Fruit fly (Drosophila melanogaster) whole organism, embryonic: ENCODE data around the gene Alg11.

Experiments
- Adf1 ChIP-seq: fragments of 200-800 bp; sonication (Bioruptor generic); IDR thresholded peaks from 2 replicates; pipeline ENCODE4 v1.3.6; 2022; ENCODE audit warnings: missing biosample characterization, missing genetic modification characterization
- CG10366 ChIP-seq: fragments of 200-800 bp; sonication (Bioruptor generic); IDR thresholded peaks from 2 replicates; pipeline ENCODE4 v1.3.6; 2022; ENCODE audit warnings: missing biosample characterization, missing genetic modification characterization
- CG10979 ChIP-seq: fragments of 200-800 bp; sonication (Bioruptor generic); optimal IDR thresholded peaks from 2 replicates; lab custom pipeline; 2018; ENCODE audit warnings: missing biosample characterization, mild to moderate bottlenecking, missing genetic modification characterization, moderate library complexity
- CG11695 ChIP-seq: fragments of 200-800 bp; sonication (Bioruptor generic); IDR thresholded peaks from 3 replicates; pipeline ENCODE4 v1.3.6; 2022; ENCODE audit warnings: missing biosample characterization, missing genetic modification characterization
- CG12942 ChIP-seq: fragments of 200-800 bp; sonication (Bioruptor generic); optimal IDR thresholded peaks from 3 replicates; lab custom pipeline; 2016; ENCODE audit warnings: missing biosample characterization, missing genetic modification characterization
- CG2712 ChIP-seq: fragments of 200-800 bp; optimal IDR thresholded peaks from 3 replicates; lab custom pipeline; 2019; ENCODE audit warnings: missing biosample characterization, mild to moderate bottlenecking, missing genetic modification characterization, moderate library complexity
- CG33213 ChIP-seq: fragments of 200-800 bp; sonication (Bioruptor generic); optimal IDR thresholded peaks from 3 replicates; lab custom pipeline; 2016; ENCODE audit warnings: missing biosample characterization, missing genetic modification characterization
- CG3407 ChIP-seq: fragments of 200-800 bp; sonication (Bioruptor generic); optimal IDR thresholded peaks from 2 replicates; lab custom pipeline; 2018; ENCODE audit warnings: missing biosample characterization, mild to moderate bottlenecking, missing genetic modification characterization
- CG34376 ChIP-seq: fragments of 200-800 bp; sonication (Bioruptor generic); optimal IDR thresholded peaks from 2 replicates; lab custom pipeline; 2018; ENCODE audit warnings: missing biosample characterization, mild to moderate bottlenecking, missing genetic modification characterization
- CG43689 ChIP-seq: fragments of 200-800 bp; sonication (Bioruptor generic); IDR thresholded peaks from 2 replicates; pipeline ENCODE4 v1.3.6; 2022; ENCODE audit warnings: missing biosample characterization, missing genetic modification characterization
- CG6683 ChIP-seq: fragments of 200-800 bp; sonication (Bioruptor generic); optimal IDR thresholded peaks from 2 replicates; lab custom pipeline; 2017; ENCODE audit warnings: missing biosample characterization, mild to moderate bottlenecking, missing genetic modification characterization, missing genetic modification reagents
- CG7745 ChIP-seq: fragments of 200-800 bp; sonication (Bioruptor generic); optimal IDR thresholded peaks from 2 replicates; lab custom pipeline; 2018; ENCODE audit warnings: missing biosample characterization, mild to moderate bottlenecking, missing genetic modification characterization, moderate library complexity
- CG7963 ChIP-seq: fragments of 200-800 bp; sonication (Bioruptor generic); IDR thresholded peaks from 3 replicates; pipeline ENCODE4 v1.3.6; 2022; ENCODE audit warnings: missing biosample characterization, missing genetic modification characterization; ENCODE audit not compliant: partially characterized antibody
- CG8281 ChIP-seq: fragments of 200-800 bp; sonication (Bioruptor generic); optimal IDR thresholded peaks from 2 replicates; lab custom pipeline; 2018; ENCODE audit warnings: missing biosample characterization, mild to moderate bottlenecking, missing genetic modification characterization, moderate library complexity
- CG8290 ChIP-seq, 3 experiments: fragments of 200-800 bp; sonication (Bioruptor generic); optimal IDR thresholded peaks; 2 replicates each; lab custom pipeline; 2016 to 2019; ENCODE audit warnings: missing biosample characterization in 3 of 3, missing genetic modification characterization in 3 of 3, mild to moderate bottlenecking in 2 of 3, moderate library complexity in 1 of 3
- CG9797 ChIP-seq: fragments of 200-800 bp; sonication (Bioruptor generic); optimal IDR thresholded peaks from 3 replicates; lab custom pipeline; 2018; ENCODE audit warnings: missing biosample characterization, mild to moderate bottlenecking, missing genetic modification characterization
- CHES-1-like ChIP-seq: fragments of 200-800 bp; sonication (Bioruptor generic); optimal IDR thresholded peaks from 2 replicates; lab custom pipeline; 2016; ENCODE audit warnings: missing biosample characterization, missing genetic modification characterization
- CTCF ChIP-seq: fragments of 200-800 bp; sonication (Bioruptor generic); optimal IDR thresholded peaks from 2 replicates; lab custom pipeline; 2017; ENCODE audit warnings: missing biosample characterization, mild to moderate bottlenecking, missing genetic modification characterization, moderate library complexity
- D ChIP-seq, 2 experiments: fragments of 200-800 bp in 1 of 2; fragments of >200 bp in 1 of 2; sonication (Bioruptor generic) in 1 of 2; optimal IDR thresholded peaks; 2 replicates in 1 of 2; 3 replicates in 1 of 2; lab custom pipeline; 2017; ENCODE audit warnings: mild to moderate bottlenecking in 1 of 2, missing biosample characterization in 1 of 2, missing genetic modification characterization in 1 of 2, missing genetic modification reagents in 1 of 2
- Dll ChIP-seq: fragments of 200-800 bp; sonication (Bioruptor generic); IDR thresholded peaks from 4 replicates; pipeline ENCODE4 v1.3.6; 2022; ENCODE audit warnings: missing biosample characterization, missing genetic modification characterization; ENCODE audit not compliant: partially characterized antibody
- Ets65A ChIP-seq: fragments of 200-800 bp; sonication (Bioruptor generic); peaks from one replicate; lab custom pipeline; 2016; ENCODE audit warnings: missing biosample characterization, missing genetic modification characterization
- Jarid2 ChIP-seq: fragments of 200-800 bp; sonication (Bioruptor generic); optimal IDR thresholded peaks from 3 replicates; lab custom pipeline; 2017; ENCODE audit warnings: mild to moderate bottlenecking, missing biosample characterization, missing genetic modification reagents, missing genetic modification characterization
- Kr ChIP-seq: fragments of 200-800 bp; sonication (Bioruptor generic); optimal IDR thresholded peaks from 2 replicates; lab custom pipeline; 2017; ENCODE audit warnings: missing biosample characterization, mild to moderate bottlenecking, missing genetic modification characterization
- Mad ChIP-seq: fragments of 200-800 bp; sonication (Bioruptor generic); optimal IDR thresholded peaks from 2 replicates; lab custom pipeline; 2016; ENCODE audit warnings: missing biosample characterization, missing genetic modification characterization
- NfI ChIP-seq: fragments of 200-800 bp; sonication (Bioruptor generic); optimal IDR thresholded peaks from 3 replicates; lab custom pipeline; 2018; ENCODE audit warnings: missing biosample characterization, mild to moderate bottlenecking, missing genetic modification characterization, moderate library complexity
- Sox102F ChIP-seq: fragments of 200-800 bp; sonication (Bioruptor generic); optimal IDR thresholded peaks from 2 replicates; lab custom pipeline; 2018; ENCODE audit warnings: missing biosample characterization, mild to moderate bottlenecking, missing genetic modification characterization, moderate library complexity
- Ssrp ChIP-seq: fragments of 200-800 bp; sonication (Bioruptor generic); optimal IDR thresholded peaks from 2 replicates; lab custom pipeline; 2018; ENCODE audit warnings: missing biosample characterization, mild to moderate bottlenecking, missing genetic modification characterization, moderate library complexity
- Tbp ChIP-seq: fragments of >200 bp; optimal IDR thresholded peaks from 2 replicates; lab custom pipeline; 2018; ENCODE audit warnings: missing biosample characterization, missing genetic modification characterization
- al ChIP-seq: fragments of 200-800 bp; sonication (Bioruptor generic); IDR thresholded peaks from 2 replicates; pipeline ENCODE4 v1.3.6; 2022; ENCODE audit warnings: missing biosample characterization, missing genetic modification characterization
- ara ChIP-seq: fragments of 200-800 bp; sonication (Bioruptor generic); IDR thresholded peaks from 2 replicates; pipeline ENCODE4 v1.3.6; 2022; ENCODE audit warnings: missing biosample characterization, missing genetic modification characterization
- crc ChIP-seq: fragments of 200-800 bp; sonication (Bioruptor generic); optimal IDR thresholded peaks from 2 replicates; lab custom pipeline; 2016; ENCODE audit warnings: missing biosample characterization, missing genetic modification characterization
- da ChIP-seq: fragments of 200-800 bp; sonication (Bioruptor generic); optimal IDR thresholded peaks from 2 replicates; lab custom pipeline; 2016; ENCODE audit warnings: missing biosample characterization, missing genetic modification characterization
- dmrt99B ChIP-seq: fragments of 200-800 bp; sonication (Bioruptor generic); optimal IDR thresholded peaks from 2 replicates; lab custom pipeline; 2018; ENCODE audit warnings: missing biosample characterization, mild to moderate bottlenecking, missing genetic modification characterization, moderate library complexity
- grn ChIP-seq: fragments of 200-800 bp; sonication (Bioruptor generic); optimal IDR thresholded peaks from 3 replicates; lab custom pipeline; 2017; ENCODE audit warnings: missing biosample characterization, missing genetic modification characterization
- gro ChIP-seq: fragments of 200-800 bp; sonication (Bioruptor generic); optimal IDR thresholded peaks from 2 replicates; lab custom pipeline; 2016; ENCODE audit warnings: missing biosample characterization, missing genetic modification characterization
- hth ChIP-seq: fragments of >200 bp; optimal IDR thresholded peaks from 2 replicates; lab custom pipeline; 2017; ENCODE audit warnings: inconsistent platforms
- jigr1 ChIP-seq: fragments of 200-800 bp; sonication (Bioruptor generic); IDR thresholded peaks from 3 replicates; pipeline ENCODE4 v1.3.6; 2022; ENCODE audit warnings: missing biosample characterization, missing genetic modification characterization
- kni ChIP-seq: fragments of 200-800 bp; sonication (Bioruptor generic); optimal IDR thresholded peaks from 3 replicates; lab custom pipeline; 2017; ENCODE audit warnings: mild to moderate bottlenecking, missing biosample characterization, missing genetic modification reagents, missing genetic modification characterization
- nmo ChIP-seq: fragments of 200-800 bp; sonication (Bioruptor generic); optimal IDR thresholded peaks from 2 replicates; lab custom pipeline; 2018; ENCODE audit warnings: missing biosample characterization, mild to moderate bottlenecking, missing genetic modification characterization, moderate library complexity
- nom ChIP-seq: fragments of 200-800 bp; sonication (Bioruptor generic); optimal IDR thresholded peaks from 2 replicates; lab custom pipeline; 2017; ENCODE audit warnings: missing biosample characterization, missing genetic modification characterization, mild to moderate bottlenecking, moderate library complexity, missing genetic modification reagents
- odd ChIP-seq: fragments of 200-800 bp; sonication (Bioruptor generic); optimal IDR thresholded peaks from 2 replicates; lab custom pipeline; 2017; ENCODE audit warnings: missing biosample characterization, mild to moderate bottlenecking, missing genetic modification characterization
- onecut ChIP-seq: fragments of 200-800 bp; sonication (Bioruptor generic); IDR thresholded peaks from 2 replicates; pipeline ENCODE4 v1.3.6; 2022; ENCODE audit warnings: missing biosample characterization, missing genetic modification characterization
- pfk ChIP-seq: fragments of 200-800 bp; sonication (Bioruptor generic); optimal IDR thresholded peaks from 2 replicates; lab custom pipeline; 2018; ENCODE audit warnings: missing biosample characterization, mild to moderate bottlenecking, missing genetic modification characterization, moderate library complexity
- phol ChIP-seq: fragments of 200-800 bp; sonication (Bioruptor generic); optimal IDR thresholded peaks from 3 replicates; lab custom pipeline; 2018; ENCODE audit warnings: missing biosample characterization, mild to moderate bottlenecking, missing genetic modification characterization, moderate library complexity
- scrt ChIP-seq: fragments of 200-800 bp; sonication (Bioruptor generic); optimal IDR thresholded peaks from 2 replicates; lab custom pipeline; 2018; ENCODE audit warnings: missing biosample characterization, mild to moderate bottlenecking, missing genetic modification characterization, moderate library complexity
- sd ChIP-seq: fragments of 200-800 bp; sonication (Bioruptor generic); optimal IDR thresholded peaks from 3 replicates; lab custom pipeline; 2018; ENCODE audit warnings: missing biosample characterization, mild to moderate bottlenecking, missing genetic modification characterization, moderate library complexity
- tll ChIP-seq, 2 experiments: fragments of 200-800 bp in 1 of 2; fragments of >200 bp in 1 of 2; sonication (Bioruptor generic) in 1 of 2; optimal IDR thresholded peaks; 2 replicates each; lab custom pipeline; 2017 to 2019; ENCODE audit warnings: missing biosample characterization in 2 of 2, missing genetic modification characterization in 2 of 2, mild to moderate bottlenecking in 1 of 2, moderate library complexity in 1 of 2
- zen ChIP-seq: fragments of 200-800 bp; sonication (Bioruptor generic); optimal IDR thresholded peaks from 3 replicates; lab custom pipeline; 2018; ENCODE audit warnings: missing biosample characterization, mild to moderate bottlenecking, missing genetic modification characterization, moderate library complexity

The Alg11 gene

dm6 chr3L:21640815-21641214 lies 15.2 kb downstream of the Alg11 start, which contains the start of gene Atox1 (continued):
- TF ChIP-seq CG43689 (GFP tag; lab: Robert Waterston, UW) (no peak), CG2712 (peak; percentile 42), CHES-1-like (GFP tag; lab: Kevin White, UChicago) (peak; percentile 25), CG3407 (GFP tag; lab: Kevin White, UChicago) (no peak), CG8281 (tag; lab: Kevin White, UChicago) (no peak), crc (no peak), dmrt99B (tag; lab: Kevin White, UChicago) (no peak), CG9797 (GFP tag; lab: Kevin White, UChicago) (peak; percentile 83), NfI (peak; percentile 60), nmo (GFP tag; lab: Kevin White, UChicago) (peak; percentile 67), Dll (GFP tag; lab: Robert Waterston, UW) (no peak), Jarid2 (GFP tag; lab: Kevin White, UChicago) (peak; percentile 21), jigr1 (GFP tag; lab: Robert Waterston, UW) (no peak), Ssrp (tag; lab: Kevin White, UChicago) (no peak), Tbp (GFP tag; lab: Kevin White, UChicago) (no peak), Adf1 (GFP tag; lab: Robert Waterston, UW) (0 out of 2 replicates have a peak, but pooled peaks have one; percentile 24), Sox102F (GFP tag; lab: Kevin White, UChicago) (no peak), CG6683 (peak; percentile 22), CG10366 (no peak), CG10979 (tag; lab: Kevin White, UChicago) (no peak), Mad (GFP tag; lab: Kevin White, UChicago) (no peak), CG34376 (peak; percentile 27), CG8290 (GFP tag; optimal IDR thresholded peaks at IDR 0.05; lab: Kevin White, UChicago) (peak; percentile 27), CG8290 (tag; optimal IDR thresholded peaks at IDR 0.05; lab: Kevin White, UChicago) (peak in 1 of 2 experiments; percentile 86), hth (lab: Kevin White, UChicago) (no peak), CG33213 (GFP tag; lab: Kevin White, UChicago) (peak; percentile 87), phol (tag; lab: Kevin White, UChicago) (peak; percentile 86), da (peak; percentile 21), gro (GFP tag; lab: Kevin White, UChicago) (peak; percentile 6), odd (GFP tag; lab: Kevin White, UChicago) (no peak), Ets65A (peak; percentile 83), ara (GFP tag; lab: Robert Waterston, UW) (no peak), CG12942 (GFP tag; lab: Kevin White, UChicago) (no peak), scrt (no peak), CTCF (GFP tag; lab: Kevin White, UChicago) (peak; percentile 86), onecut (GFP tag; lab: Robert Waterston, UW) (peak; percentile 27; the same call in 1 of the 2 replicates)

dm6 chr3L:21642908-21643572 lies 17.4 kb downstream of the Alg11 start:
- TF ChIP-seq Kr (GFP tag; lab: Kevin White, UChicago): peak; percentile 25
- peak; percentile 34 for TF ChIP-seq sd (tag; lab: Kevin White, UChicago)
- peak; percentile 90 for TF ChIP-seq grn (GFP tag; lab: Kevin White, UChicago)
- TF ChIP-seq tll (GFP tag; optimal IDR thresholded peaks at IDR 0.05; lab: Kevin White, UChicago): peak in 1 of 2 experiments; percentile 23
- peak; percentile 43 for TF ChIP-seq zen
- TF ChIP-seq D (optimal IDR thresholded peaks at IDR 0.05; lab: Kevin White, UChicago): peak; percentile 68
- TF ChIP-seq D (GFP tag; optimal IDR thresholded peaks at IDR 0.05; lab: Kevin White, UChicago): no peak
- TF ChIP-seq CG7745 (tag; lab: Kevin White, UChicago): peak; percentile 50
- TF ChIP-seq CG7963 (GFP tag; lab: Robert Waterston, UW): no peak
- 0 out of 2 replicates have a peak, but pooled peaks have one; percentile 8 for TF ChIP-seq al (GFP tag; lab: Robert Waterston, UW)
- TF ChIP-seq kni: peak; percentile 56
- peak; percentile 51 for TF ChIP-seq pfk (GFP tag; lab: Kevin White, UChicago)
- TF ChIP-seq nom (GFP tag; lab: Kevin White, UChicago): no peak
- TF ChIP-seq CG11695 (GFP tag; lab: Robert Waterston, UW): no peak
